Worm (Caenorhabditis elegans) whole organism, L1 larva: ENCODE data around the gene K09D9.1.
A peak's percentile ranks its signal among the peaks of the same experiment; 100 is the strongest.

Experiments used
- ceh-63 ChIP-seq: fragments of 200-800 bp; sonication (Bioruptor generic); optimal IDR thresholded peaks from 2 replicates; lab custom pipeline; 2018; ENCODE audit warnings: mild to moderate bottlenecking, missing genetic modification characterization, missing compliant biosample characterization
- ces-1 ChIP-seq: fragments of 150-350 bp; optimal IDR thresholded peaks from 2 replicates; lab custom pipeline; 2014; ENCODE audit warnings: missing biosample characterization, missing genetic modification reagents, missing genetic modification characterization
- dpl-1 ChIP-seq, 3 experiments: fragments of 150-350 bp in 2 of 3; sonication (generic microtip) in 1 of 3; optimal IDR thresholded peaks; 2 replicates each; lab custom pipeline; 2014 to 2017; ENCODE audit warnings: missing biosample characterization in 3 of 3, missing genetic modification characterization in 3 of 3, missing genetic modification reagents in 3 of 3
- efl-1 ChIP-seq, 4 experiments: fragments of 150-350 bp; optimal IDR thresholded peaks in 3 of 4; peaks in 1 of 4; 1 replicate in 1 of 4; 2 replicates in 3 of 4; lab custom pipeline; 2014; ENCODE audit warnings: missing biosample characterization in 2 of 4, missing genetic modification characterization in 2 of 4, missing genetic modification reagents in 2 of 4
- elt-3 ChIP-seq, 6 experiments: fragments of 150-350 bp in 1 of 6; sonication (generic microtip); optimal IDR thresholded peaks; 2 replicates each; lab custom pipeline; 2017 to 2018; ENCODE audit warnings: missing biosample characterization in 6 of 6, missing genetic modification characterization in 6 of 6, inconsistent platforms in 1 of 6
- fkh-8 ChIP-seq: sonication (generic microtip); optimal IDR thresholded peaks from 2 replicates; lab custom pipeline; 2016; ENCODE audit warnings: mild to moderate bottlenecking, missing genetic modification characterization, missing compliant biosample characterization
- grh-1 ChIP-seq: fragments of 200-800 bp; sonication (Bioruptor generic); IDR thresholded peaks from 2 replicates; pipeline ENCODE4 v1.3.6; 2022; ENCODE audit warnings: missing genetic modification reagents, missing genetic modification characterization, missing compliant biosample characterization
- lin-39 ChIP-seq: fragments of 150-350 bp; optimal IDR thresholded peaks from 2 replicates; lab custom pipeline; 2014; ENCODE audit warnings: missing biosample characterization, missing genetic modification reagents, missing genetic modification characterization
- lsy-2 ChIP-seq, 2 experiments: fragments of 150-350 bp; optimal IDR thresholded peaks; 2 replicates each; lab custom pipeline; 2014; ENCODE audit warnings: missing biosample characterization in 2 of 2, missing genetic modification characterization in 2 of 2
- nhr-77 ChIP-seq: fragments of 150-350 bp; optimal IDR thresholded peaks from 2 replicates; lab custom pipeline; 2014; ENCODE audit warnings: missing biosample characterization, missing genetic modification characterization
- unc-98 ChIP-seq: fragments of 200-800 bp; sonication (Bioruptor generic); IDR thresholded peaks from 2 replicates; pipeline ENCODE4 v1.3.6; 2022; ENCODE audit warnings: missing genetic modification characterization, missing compliant biosample characterization

Gene K09D9.1

ce11 chrV:4066143-4066542 is 41.3 kb downstream of the K09D9.1 start:
- TF ChIP-seq lsy-2 (tag; optimal IDR thresholded peaks at IDR 0.05; lab: Kevin White, UChicago): peak in 1 of 2 experiments; percentile 13
- TF ChIP-seq, all 84 proteins: peak for 1; not testable (repeated sequence) for 83

ce11 chrV:4067876-4068275 is 43.0 kb downstream of the K09D9.1 start:
- TF ChIP-seq dpl-1 (GFP tag; optimal IDR thresholded peaks at IDR 0.05; lab: Kevin White, UChicago) (peak in 1 of 3 experiments; percentile 36), efl-1 (optimal IDR thresholded peaks at IDR 0.05; lab: Kevin White, UChicago) (peak in 1 of 2 experiments; percentile 68), efl-1 (GFP tag; optimal IDR thresholded peaks at IDR 0.05 in 1 of 2; lab: Kevin White, UChicago) (peak; percentile 57 to 95)

ce11 chrV:4073455-4073854 is 48.6 kb downstream of the K09D9.1 start, which contains the start of gene otpl-2:
otpl-2 (plus strand) TSS chrV:4073755.
- TF ChIP-seq ceh-63 (GFP tag; lab: Kevin White, UChicago): no peak
- TF ChIP-seq nhr-77 (tag; lab: Kevin White, UChicago): no peak
- no peak for TF ChIP-seq unc-98
- no peak for TF ChIP-seq lin-39 (tag; lab: Kevin White, UChicago)
- TF ChIP-seq grh-1 (GFP tag; lab: Robert Waterston, UW): no peak
- no peak for TF ChIP-seq elt-3 (tag; optimal IDR thresholded peaks at IDR 0.05; lab: Kevin White, UChicago)
- TF ChIP-seq fkh-8 (tag; lab: Kevin White, UChicago): no peak
- TF ChIP-seq ces-1: no peak
- TF ChIP-seq, all 84 proteins: peak for 0
